Worm (Caenorhabditis elegans) whole organism, L3 larva: ENCODE measurements around the gene rgs-3.

Source experiments
- R02D3.7 ChIP-seq: fragments of 150-350 bp; optimal IDR thresholded peaks from 2 replicates; lab custom pipeline; 2014; ENCODE audit warnings: missing biosample characterization, missing genetic modification characterization
- aly-2 ChIP-seq: fragments of 150-350 bp; optimal IDR thresholded peaks from 2 replicates; lab custom pipeline; 2014; ENCODE audit warnings: missing biosample characterization, missing genetic modification characterization
- ama-1 ChIP-seq: fragments of 150-350 bp; optimal IDR thresholded peaks from 2 replicates; lab custom pipeline; 2018
- ceh-82 ChIP-seq: fragments of 150-350 bp; optimal IDR thresholded peaks from 2 replicates; lab custom pipeline; 2014; ENCODE audit warnings: missing biosample characterization, missing genetic modification characterization
- daf-12 ChIP-seq: fragments of 150-350 bp; optimal IDR thresholded peaks from 2 replicates; lab custom pipeline; 2014; ENCODE audit warnings: missing biosample characterization, missing genetic modification reagents, missing genetic modification characterization
- egl-27 ChIP-seq: sonication (generic microtip); optimal IDR thresholded peaks from 4 replicates; lab custom pipeline; 2017; ENCODE audit warnings: missing biosample characterization, missing genetic modification reagents, missing genetic modification characterization
- egl-5 ChIP-seq: fragments of 150-350 bp; optimal IDR thresholded peaks from 2 replicates; lab custom pipeline; 2017; ENCODE audit warnings: missing biosample characterization, missing genetic modification reagents, missing genetic modification characterization, inconsistent platforms
- elt-2 ChIP-seq: sonication (generic microtip); optimal IDR thresholded peaks from 2 replicates; lab custom pipeline; 2016; ENCODE audit warnings: missing genetic modification reagents, mild to moderate bottlenecking, missing genetic modification characterization, missing compliant biosample characterization
- eor-1 ChIP-seq, 2 experiments: fragments of 150-350 bp; optimal IDR thresholded peaks; 2 replicates each; lab custom pipeline; 2014 to 2018; ENCODE audit warnings: missing biosample characterization in 2 of 2, missing genetic modification characterization in 2 of 2
- fkh-10 ChIP-seq: sonication (generic microtip); optimal IDR thresholded peaks from 2 replicates; lab custom pipeline; 2017; ENCODE audit warnings: missing biosample characterization, missing genetic modification reagents, missing genetic modification characterization
- fkh-2 ChIP-seq: fragments of 150-350 bp; optimal IDR thresholded peaks from 2 replicates; lab custom pipeline; 2014; ENCODE audit warnings: missing biosample characterization, missing genetic modification reagents, missing genetic modification characterization
- fos-1 ChIP-seq: fragments of 150-350 bp; optimal IDR thresholded peaks from 2 replicates; lab custom pipeline; 2014; ENCODE audit warnings: missing biosample characterization, missing genetic modification characterization
- hmg-11 ChIP-seq: sonication (generic microtip); optimal IDR thresholded peaks from 2 replicates; lab custom pipeline; 2016; ENCODE audit warnings: missing genetic modification characterization, missing compliant biosample characterization
- jun-1 ChIP-seq: fragments of 150-350 bp; optimal IDR thresholded peaks from 2 replicates; lab custom pipeline; 2014; ENCODE audit warnings: missing biosample characterization, missing genetic modification reagents, missing genetic modification characterization
- lin-15B ChIP-seq: fragments of 150-350 bp; optimal IDR thresholded peaks from 2 replicates; lab custom pipeline; 2014; ENCODE audit warnings: missing biosample characterization, missing genetic modification characterization
- lin-39 ChIP-seq: fragments of 150-350 bp; optimal IDR thresholded peaks from 2 replicates; lab custom pipeline; 2018; ENCODE audit warnings: missing biosample characterization, missing genetic modification reagents, missing genetic modification characterization
- lsy-12 ChIP-seq: sonication (generic microtip); optimal IDR thresholded peaks from 2 replicates; lab custom pipeline; 2016; ENCODE audit warnings: mild to moderate bottlenecking, missing genetic modification characterization, missing compliant biosample characterization
- mdl-1 ChIP-seq: fragments of 150-350 bp; optimal IDR thresholded peaks from 2 replicates; lab custom pipeline; 2014; ENCODE audit warnings: missing biosample characterization, missing genetic modification characterization
- mml-1 ChIP-seq: fragments of 150-350 bp; sonication (generic microtip); optimal IDR thresholded peaks from 3 replicates; lab custom pipeline; 2014; ENCODE audit warnings: missing biosample characterization, missing genetic modification characterization
- nfya-1 ChIP-seq: sonication (generic microtip); optimal IDR thresholded peaks from 2 replicates; lab custom pipeline; 2017; ENCODE audit warnings: missing genetic modification characterization, mild to moderate bottlenecking, missing compliant biosample characterization, antibody characterized with exemption, moderate library complexity; ENCODE audit not compliant: insufficient read depth
- nhr-11 ChIP-seq: fragments of 150-350 bp; optimal IDR thresholded peaks from 2 replicates; lab custom pipeline; 2014; ENCODE audit warnings: missing biosample characterization, missing genetic modification characterization
- nhr-23 ChIP-seq: fragments of 150-350 bp; optimal IDR thresholded peaks from 2 replicates; lab custom pipeline; 2014; ENCODE audit warnings: missing biosample characterization, missing genetic modification reagents, missing genetic modification characterization
- nhr-237 ChIP-seq: fragments of 150-350 bp; optimal IDR thresholded peaks from 2 replicates; lab custom pipeline; 2014; ENCODE audit warnings: missing biosample characterization, missing genetic modification characterization
- nhr-25 ChIP-seq: sonication (generic microtip); optimal IDR thresholded peaks from 2 replicates; lab custom pipeline; 2017; ENCODE audit warnings: missing biosample characterization, missing genetic modification characterization
- nhr-28 ChIP-seq: fragments of 150-350 bp; optimal IDR thresholded peaks from 2 replicates; lab custom pipeline; 2014; ENCODE audit warnings: missing biosample characterization, missing genetic modification characterization
- nhr-43 ChIP-seq: sonication (generic microtip); optimal IDR thresholded peaks from 2 replicates; lab custom pipeline; 2016; ENCODE audit warnings: mild to moderate bottlenecking, missing genetic modification characterization, missing compliant biosample characterization; ENCODE audit not compliant: poor library complexity, severe bottlenecking
- nhr-67 ChIP-seq: fragments of 150-350 bp; optimal IDR thresholded peaks from 2 replicates; lab custom pipeline; 2014; ENCODE audit warnings: missing biosample characterization, missing genetic modification characterization
- pha-4 ChIP-seq: fragments of 150-350 bp; optimal IDR thresholded peaks from 2 replicates; lab custom pipeline; 2014; ENCODE audit warnings: missing biosample characterization, missing genetic modification reagents, missing genetic modification characterization
- pqm-1 ChIP-seq: fragments of 150-350 bp; optimal IDR thresholded peaks from 2 replicates; lab custom pipeline; 2017; ENCODE audit warnings: missing biosample characterization, missing genetic modification characterization, inconsistent platforms
- sea-2 ChIP-seq: fragments of 150-350 bp; sonication (generic microtip); optimal IDR thresholded peaks from 4 replicates; lab custom pipeline; 2014; ENCODE audit warnings: missing biosample characterization, missing genetic modification reagents, missing genetic modification characterization
- skn-1 ChIP-seq: fragments of 150-350 bp; optimal IDR thresholded peaks from 2 replicates; lab custom pipeline; 2014; ENCODE audit warnings: missing biosample characterization, missing genetic modification characterization
- snpc-4 ChIP-seq: fragments of 150-350 bp; optimal IDR thresholded peaks from 2 replicates; lab custom pipeline; 2014; ENCODE audit warnings: missing biosample characterization, missing genetic modification characterization
- tbx-2 ChIP-seq: sonication (generic microtip); optimal IDR thresholded peaks from 2 replicates; lab custom pipeline; 2016; ENCODE audit warnings: mild to moderate bottlenecking, missing genetic modification characterization, missing compliant biosample characterization
- zag-1 ChIP-seq: fragments of 150-350 bp; optimal IDR thresholded peaks from 2 replicates; lab custom pipeline; 2014; ENCODE audit warnings: missing biosample characterization, missing genetic modification characterization
- ztf-11 ChIP-seq: fragments of 150-350 bp; optimal IDR thresholded peaks from 2 replicates; lab custom pipeline; 2014; ENCODE audit warnings: missing biosample characterization, missing genetic modification characterization
- ztf-4 ChIP-seq: fragments of 150-350 bp; optimal IDR thresholded peaks from 2 replicates; lab custom pipeline; 2014; ENCODE audit warnings: missing biosample characterization, missing genetic modification characterization

The rgs-3 gene

ce11 chrII:6101475-6101874 is 1.9 kb downstream of the rgs-3 start:
- TF ChIP-seq daf-12 (no peak), elt-2 (no peak), lsy-12 (tag; lab: Kevin White, UChicago) (no peak), tbx-2 (tag; lab: Kevin White, UChicago) (no peak), lin-39 (tag; lab: Kevin White, UChicago) (no peak), sea-2 (no peak)
- TF ChIP-seq, all 47 proteins: peak for 0

DNA sequence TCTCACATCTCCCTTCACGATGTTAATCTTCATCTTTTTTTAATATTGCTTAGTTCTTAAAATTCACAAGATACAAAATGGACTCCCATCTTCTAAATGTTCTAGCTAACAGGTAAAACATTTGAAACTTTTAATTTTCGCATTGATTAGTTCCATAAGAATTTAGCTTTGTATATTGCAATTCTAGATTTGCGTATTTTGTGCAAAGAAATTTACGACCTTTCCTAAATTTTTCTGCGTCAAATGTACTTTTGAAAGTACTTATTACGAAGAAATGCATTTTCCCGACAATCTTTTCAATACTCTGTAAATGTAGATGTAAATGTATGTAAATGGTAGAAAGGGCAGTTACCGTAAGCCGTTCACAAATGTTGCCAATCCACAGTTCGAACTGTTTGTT is 4.4 kb downstream of the rgs-3 start:
- TF ChIP-seq ceh-82 = no peak
- TF ChIP-seq jun-1 (tag; lab: Kevin White, UChicago) = no peak
- no peak for TF ChIP-seq fos-1 (tag; lab: Kevin White, UChicago)
- TF ChIP-seq fkh-10 = no peak
- no peak for TF ChIP-seq eor-1 (tag; optimal IDR thresholded peaks at IDR 0.05; lab: Kevin White, UChicago)
- no peak for TF ChIP-seq skn-1 (tag; lab: Kevin White, UChicago)
- TF ChIP-seq ztf-4 (tag; lab: Kevin White, UChicago) = no peak
- no peak for TF ChIP-seq tbx-2 (tag; lab: Kevin White, UChicago)
- TF ChIP-seq nhr-43 (tag; lab: Kevin White, UChicago) = no peak
- no peak for TF ChIP-seq egl-27
- no peak for TF ChIP-seq mdl-1 (tag; lab: Kevin White, UChicago)
- TF ChIP-seq ztf-11 = no peak
- no peak for TF ChIP-seq lsy-12 (tag; lab: Kevin White, UChicago)

DNA sequence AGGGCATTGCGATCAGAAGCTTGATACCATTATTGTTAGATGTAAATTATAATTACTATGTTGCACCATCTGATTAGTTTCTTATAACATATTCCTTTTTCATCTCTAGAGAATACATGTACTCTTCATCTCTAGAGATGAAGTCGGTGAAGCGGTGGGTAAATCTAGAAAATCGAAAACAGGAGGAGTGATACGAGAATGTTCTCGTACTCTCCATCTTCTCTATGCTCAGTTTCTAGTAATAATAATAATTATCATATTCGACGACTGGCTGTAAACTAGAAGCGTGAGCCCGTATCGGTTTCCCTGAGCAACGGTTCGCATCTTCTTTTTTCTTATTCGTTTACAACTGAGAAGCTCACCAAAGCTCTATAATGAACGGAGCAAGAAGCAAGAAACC is 8.2 kb downstream of the rgs-3 start:
- TF ChIP-seq nhr-67 (tag; lab: Kevin White, UChicago) (no peak), aly-2 (tag; lab: Kevin White, UChicago) (no peak), snpc-4 (tag; lab: Kevin White, UChicago) (no peak), nhr-11 (tag; lab: Kevin White, UChicago) (no peak)

ce11 chrII:6109989-6110388 is 10.4 kb downstream of the rgs-3 start:
- no peak for TF ChIP-seq nfya-1 (tag; lab: Kevin White, UChicago)
- no peak for TF ChIP-seq hmg-11

- TF ChIP-seq zag-1 (tag; lab: Kevin White, UChicago) (no peak), fkh-10 (no peak), aly-2 (tag; lab: Kevin White, UChicago) (no peak), mml-1 (no peak)
Measured at ce11 chrII:6113187-6113586, 13.6 kb downstream of the rgs-3 start, which contains the start of gene heri-1. heri-1 (minus strand) TSS chrII:6113194.

ce11 chrII:6113842-6114441 is 14.3 kb downstream of the rgs-3 start:
- TF ChIP-seq nfya-1 (tag; lab: Kevin White, UChicago) = no peak
- TF ChIP-seq R02D3.7 (tag; lab: Kevin White, UChicago) = no peak
- TF ChIP-seq ceh-82 = no peak
- TF ChIP-seq nhr-237 (tag; lab: Kevin White, UChicago) = no peak
- TF ChIP-seq nhr-43 (tag; lab: Kevin White, UChicago) = no peak
- TF ChIP-seq pha-4 (tag; lab: Kevin White, UChicago) = no peak

DNA sequence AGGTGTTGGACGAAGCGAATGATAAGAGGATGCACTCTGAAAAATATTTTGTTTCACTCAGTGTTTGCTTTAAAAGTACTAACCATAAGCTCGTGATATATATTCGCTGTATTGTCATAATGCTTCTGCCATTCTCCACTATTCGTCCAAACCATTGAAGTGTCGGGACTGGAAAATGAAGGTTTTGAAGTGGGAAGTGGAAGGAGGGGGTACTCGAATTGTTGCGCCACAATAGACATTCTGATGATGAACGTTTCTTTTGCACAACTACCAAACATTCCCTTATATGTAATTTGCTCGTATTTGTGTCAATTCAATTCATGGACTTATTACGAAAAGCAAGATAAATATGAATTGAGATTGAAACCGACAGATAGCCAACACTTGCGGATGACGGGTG is 15.7 kb downstream of the rgs-3 start:
- no peak for TF ChIP-seq fkh-2
- TF ChIP-seq nhr-43 (tag; lab: Kevin White, UChicago) = no peak
- no peak for TF ChIP-seq nhr-25 (tag; lab: Kevin White, UChicago)
- no peak for TF ChIP-seq nhr-67 (tag; lab: Kevin White, UChicago)
- TF ChIP-seq ama-1 (lab: Kevin White, UChicago) = no peak
- no peak for TF ChIP-seq jun-1 (tag; lab: Kevin White, UChicago)
- no peak for TF ChIP-seq skn-1 (tag; lab: Kevin White, UChicago)
- no peak for TF ChIP-seq lsy-12 (tag; lab: Kevin White, UChicago)
- no peak for TF ChIP-seq snpc-4 (tag; lab: Kevin White, UChicago)
- no peak for TF ChIP-seq pqm-1 (tag; lab: Kevin White, UChicago)
- no peak for TF ChIP-seq nhr-28 (tag; lab: Kevin White, UChicago)
- no peak for TF ChIP-seq zag-1 (tag; lab: Kevin White, UChicago)
- no peak for TF ChIP-seq lin-15B
- TF ChIP-seq daf-12 = no peak
- no peak for TF ChIP-seq nhr-23 (tag; lab: Kevin White, UChicago)
- no peak for TF ChIP-seq eor-1 (tag; optimal IDR thresholded peaks at IDR 0.05; lab: Kevin White, UChicago)
- no peak for TF ChIP-seq aly-2 (tag; lab: Kevin White, UChicago)
- no peak for TF ChIP-seq egl-5 (tag; lab: Kevin White, UChicago)
